Fruit fly (Drosophila melanogaster) whole organism, wandering third instar larva: ENCODE results near the gene CG34282.
A peak's percentile ranks its signal among the peaks of the same experiment; 100 is the strongest.

Experiments used
- CG32264 ChIP-seq: fragments of 200-800 bp; sonication (Bioruptor generic); optimal IDR thresholded peaks from 2 replicates; lab custom pipeline; 2016; ENCODE audit warnings: missing biosample characterization, missing genetic modification characterization
- CG9705 ChIP-seq: fragments of 200-800 bp; sonication (Bioruptor generic); optimal IDR thresholded peaks from 2 replicates; lab custom pipeline; 2018; ENCODE audit warnings: missing biosample characterization, mild to moderate bottlenecking, missing genetic modification characterization
- CrebA ChIP-seq: fragments of 200-800 bp; sonication (Bioruptor generic); optimal IDR thresholded peaks from 2 replicates; lab custom pipeline; 2016; ENCODE audit warnings: missing biosample characterization, mild to moderate bottlenecking, missing genetic modification characterization, borderline replicate concordance
- Dif ChIP-seq: fragments of 200-275, 200-300 bp; sonication (Bioruptor generic); optimal IDR thresholded peaks from 2 replicates; lab custom pipeline; 2018; ENCODE audit warnings: missing biosample characterization, missing genetic modification characterization; ENCODE audit not compliant: partially characterized antibody
- GATAd ChIP-seq: sonication (Bioruptor generic); optimal IDR thresholded peaks from 2 replicates; lab custom pipeline; 2016; ENCODE audit warnings: missing biosample characterization, missing genetic modification characterization
- HLH106 ChIP-seq: fragments of 200-800 bp; optimal IDR thresholded peaks from 3 replicates; lab custom pipeline; 2019; ENCODE audit warnings: missing biosample characterization, mild to moderate bottlenecking, missing genetic modification characterization, moderate library complexity
- Hnf4 ChIP-seq: fragments of 200-800 bp; sonication (Bioruptor generic); optimal IDR thresholded peaks from 2 replicates; lab custom pipeline; 2016; ENCODE audit warnings: missing biosample characterization, mild to moderate bottlenecking, missing genetic modification characterization
- Hr78 ChIP-seq: fragments of >200 bp; optimal IDR thresholded peaks from 2 replicates; lab custom pipeline; 2017; ENCODE audit warnings: missing biosample characterization, missing genetic modification characterization
- Hr83 ChIP-seq: fragments of 200-300 bp; sonication (Bioruptor generic); optimal IDR thresholded peaks from 2 replicates; lab custom pipeline; 2016; ENCODE audit warnings: missing biosample characterization, mild to moderate bottlenecking, missing genetic modification characterization, moderate library complexity; ENCODE audit not compliant: poor library complexity, severe bottlenecking
- Jra ChIP-seq: sonication (Bioruptor generic); optimal IDR thresholded peaks from 2 replicates; lab custom pipeline; 2016; ENCODE audit warnings: missing biosample characterization, missing genetic modification characterization
- Mio ChIP-seq: sonication (Bioruptor generic); optimal IDR thresholded peaks from 2 replicates; lab custom pipeline; 2016; ENCODE audit warnings: missing biosample characterization, missing genetic modification characterization
- Myc ChIP-seq: fragments of >200 bp; optimal IDR thresholded peaks from 2 replicates; lab custom pipeline; 2017
- N ChIP-seq: fragments of >200 bp; optimal IDR thresholded peaks from 2 replicates; lab custom pipeline; 2018; ENCODE audit warnings: missing biosample characterization, missing external identifiers, missing genetic modification characterization
- OdsH ChIP-seq: fragments of 200-800 bp; sonication (Bioruptor generic); optimal IDR thresholded peaks from 2 replicates; lab custom pipeline; 2016; ENCODE audit warnings: missing biosample characterization, mild to moderate bottlenecking, missing genetic modification characterization
- Rel ChIP-seq, 2 experiments: fragments of 200-800 bp; sonication (Bioruptor generic) in 1 of 2; optimal IDR thresholded peaks; 2 replicates in 1 of 2; 3 replicates in 1 of 2; lab custom pipeline; 2016 to 2019; ENCODE audit warnings: mild to moderate bottlenecking in 2 of 2, missing biosample characterization in 2 of 2, missing genetic modification characterization in 2 of 2, moderate library complexity in 1 of 2
- Sp1 ChIP-seq: fragments of 200-800 bp; sonication (Bioruptor generic); optimal IDR thresholded peaks from 3 replicates; lab custom pipeline; 2019; ENCODE audit warnings: missing biosample characterization, mild to moderate bottlenecking, missing genetic modification characterization, moderate library complexity
- Vsx2 ChIP-seq: fragments of 200-300, 225-300 bp; sonication (Bioruptor generic); optimal IDR thresholded peaks from 2 replicates; lab custom pipeline; 2018; ENCODE audit warnings: missing biosample characterization, missing genetic modification characterization; ENCODE audit not compliant: partially characterized antibody
- brk ChIP-seq: fragments of 200-800 bp; sonication (Bioruptor generic); optimal IDR thresholded peaks from 2 replicates; lab custom pipeline; 2016; ENCODE audit warnings: missing biosample characterization, mild to moderate bottlenecking, missing genetic modification characterization
- dl ChIP-seq, 2 experiments: fragments of 175-275, 200-275 bp in 1 of 2; fragments of 200-275 bp in 1 of 2; sonication (Bioruptor generic); optimal IDR thresholded peaks; lab custom pipeline; 2018; ENCODE audit warnings: mild to moderate bottlenecking in 2 of 2, missing biosample characterization in 2 of 2, missing genetic modification characterization in 2 of 2, moderate library complexity in 2 of 2; ENCODE audit not compliant: partially characterized antibody in 2 of 2, insufficient read depth in 1 of 2
- dsf ChIP-seq: sonication (Bioruptor generic); optimal IDR thresholded peaks from 2 replicates; lab custom pipeline; 2016; ENCODE audit warnings: missing biosample characterization, missing genetic modification characterization, borderline replicate concordance
- ey ChIP-seq: fragments of 200-800 bp; sonication (Bioruptor generic); optimal IDR thresholded peaks from 2 replicates; lab custom pipeline; 2016; ENCODE audit warnings: missing biosample characterization, missing genetic modification characterization
- foxo ChIP-seq, 2 experiments: fragments of 200-800 bp; sonication (Bioruptor generic); optimal IDR thresholded peaks; 2 replicates in 1 of 2; 3 replicates in 1 of 2; lab custom pipeline; 2016 to 2017; ENCODE audit warnings: missing biosample characterization in 2 of 2, missing genetic modification characterization in 2 of 2
- fru ChIP-seq: fragments of 200-800 bp; sonication (Bioruptor generic); optimal IDR thresholded peaks from 3 replicates; lab custom pipeline; 2016; ENCODE audit warnings: missing biosample characterization, mild to moderate bottlenecking, missing genetic modification characterization
- jim ChIP-seq: fragments of 175-275, 200-325 bp; sonication (Bioruptor generic); optimal IDR thresholded peaks from 2 replicates; lab custom pipeline; 2016; ENCODE audit warnings: missing biosample characterization, mild to moderate bottlenecking, missing genetic modification characterization
- lola ChIP-seq: fragments of >200 bp; optimal IDR thresholded peaks from 2 replicates; lab custom pipeline; 2017; ENCODE audit warnings: missing biosample characterization, missing genetic modification characterization
- pan ChIP-seq: fragments of >200 bp; optimal IDR thresholded peaks from 2 replicates; lab custom pipeline; 2017
- psq ChIP-seq: fragments of 200-800 bp; sonication (Bioruptor generic); optimal IDR thresholded peaks from 3 replicates; lab custom pipeline; 2017; ENCODE audit warnings: missing biosample characterization, mild to moderate bottlenecking, missing genetic modification characterization, moderate library complexity
- sage ChIP-seq: fragments of 200-800 bp; sonication (Bioruptor generic); optimal IDR thresholded peaks from 2 replicates; lab custom pipeline; 2016; ENCODE audit warnings: missing biosample characterization, mild to moderate bottlenecking, missing genetic modification characterization
- sv ChIP-seq: fragments of 200-800 bp; sonication (Bioruptor generic); optimal IDR thresholded peaks from 3 replicates; lab custom pipeline; 2016; ENCODE audit warnings: missing biosample characterization, missing genetic modification characterization
- usp ChIP-seq: fragments of >200 bp; optimal IDR thresholded peaks from 2 replicates; lab custom pipeline; 2017; ENCODE audit warnings: missing biosample characterization, missing genetic modification characterization
- woc ChIP-seq: sonication (Bioruptor generic); optimal IDR thresholded peaks from 2 replicates; lab custom pipeline; 2016; ENCODE audit warnings: missing biosample characterization, mild to moderate bottlenecking, missing genetic modification characterization

Gene CG34282

DNA sequence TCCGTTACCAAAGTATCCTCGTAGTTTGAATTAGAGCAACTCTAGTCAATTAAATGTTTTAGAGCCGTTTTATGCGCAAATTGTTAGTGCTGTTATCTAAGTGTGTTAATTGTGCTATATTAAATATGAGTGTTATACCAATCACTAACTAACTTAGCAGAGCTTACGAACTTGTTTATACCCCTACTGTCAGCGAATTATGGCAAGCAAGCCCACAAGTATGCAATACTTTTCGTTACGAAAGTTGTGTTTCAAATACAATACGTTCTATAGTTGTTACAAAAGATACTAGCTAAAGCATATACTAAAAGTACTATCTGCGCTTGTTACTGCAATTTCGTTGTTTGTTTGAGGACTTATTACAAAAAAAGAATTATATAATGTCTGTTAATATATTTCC is 36.2 kb downstream of the CG34282 start:
- TF ChIP-seq HLH106 (tag; lab: Kevin White, UChicago), result no peak
- no peak for TF ChIP-seq Vsx2 (GFP tag; lab: Kevin White, UChicago)
- TF ChIP-seq Myc (lab: Kevin White, UChicago), result peak; percentile 16
- TF ChIP-seq, all 38 proteins: peak for 1

DNA sequence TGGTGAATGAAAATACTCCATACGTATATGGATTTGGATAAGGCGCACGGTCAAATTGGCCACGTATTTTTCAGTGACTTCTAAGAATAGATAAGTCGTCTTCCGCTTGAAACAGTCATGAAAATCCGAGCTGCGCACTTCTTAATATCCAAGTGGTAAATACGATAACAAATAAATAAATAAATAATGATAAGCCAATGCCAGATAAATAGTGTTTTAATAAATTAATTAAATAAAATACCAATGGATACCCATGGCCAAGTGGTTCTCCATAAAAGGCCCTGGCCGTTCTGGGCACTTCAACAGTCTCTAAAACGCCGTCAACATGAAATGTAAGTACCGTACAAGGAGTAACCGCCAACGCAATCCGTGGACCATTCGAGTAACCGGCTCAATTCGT is 37.3 kb downstream of the CG34282 start, which contains the start of gene CG14302:
Gene CG14302 (plus strand): TSS at position 301 of the 400 bp plus-strand sequence.
- no peak for TF ChIP-seq CG32264

DNA sequence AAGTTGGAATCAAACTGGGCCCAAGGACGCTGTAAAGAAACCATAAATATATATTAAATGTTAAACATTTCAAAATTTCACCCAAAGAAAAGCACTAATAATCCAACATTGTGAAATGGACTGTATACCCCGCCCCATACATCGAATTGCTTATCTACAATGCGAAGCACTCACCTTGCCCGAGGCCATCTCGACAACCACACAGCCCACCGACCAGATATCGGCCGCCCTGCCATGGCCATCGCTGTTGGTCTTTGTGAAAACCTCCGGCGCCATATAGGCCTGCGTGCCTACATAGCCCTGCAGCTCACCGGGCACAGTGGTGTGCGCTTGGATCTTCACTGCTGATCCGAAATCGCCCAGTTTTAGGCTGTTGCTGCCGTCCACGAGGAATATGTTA is 38.5 kb downstream of the CG34282 start:
- TF ChIP-seq GATAd (GFP tag; lab: Kevin White, UChicago) (no peak), OdsH (GFP tag; lab: Kevin White, UChicago) (no peak), foxo (GFP tag; optimal IDR thresholded peaks at IDR 0.05; lab: Kevin White, UChicago) (no peak), pan (lab: Kevin White, UChicago) (no peak), psq (GFP tag; lab: Kevin White, UChicago) (no peak), usp (GFP tag; lab: Kevin White, UChicago) (no peak), sv (GFP tag; lab: Kevin White, UChicago) (no peak), dl (GFP tag; optimal IDR thresholded peaks at IDR 0.05; lab: Kevin White, UChicago; ENCODE audit: insufficient read depth in 1 of 2, partially characterized antibody in 2 of 2) (no peak), CG9705 (GFP tag; lab: Kevin White, UChicago) (no peak), sage (GFP tag; lab: Kevin White, UChicago) (no peak), CrebA (GFP tag; lab: Kevin White, UChicago) (no peak), dsf (GFP tag; lab: Kevin White, UChicago) (no peak), fru (GFP tag; lab: Kevin White, UChicago) (no peak), Hr78 (GFP tag; lab: Kevin White, UChicago) (no peak), woc (GFP tag; lab: Kevin White, UChicago) (no peak), Myc (lab: Kevin White, UChicago) (no peak), ey (no peak), Hr83 (GFP tag; lab: Kevin White, UChicago) (no peak), lola (no peak), brk (no peak)

DNA sequence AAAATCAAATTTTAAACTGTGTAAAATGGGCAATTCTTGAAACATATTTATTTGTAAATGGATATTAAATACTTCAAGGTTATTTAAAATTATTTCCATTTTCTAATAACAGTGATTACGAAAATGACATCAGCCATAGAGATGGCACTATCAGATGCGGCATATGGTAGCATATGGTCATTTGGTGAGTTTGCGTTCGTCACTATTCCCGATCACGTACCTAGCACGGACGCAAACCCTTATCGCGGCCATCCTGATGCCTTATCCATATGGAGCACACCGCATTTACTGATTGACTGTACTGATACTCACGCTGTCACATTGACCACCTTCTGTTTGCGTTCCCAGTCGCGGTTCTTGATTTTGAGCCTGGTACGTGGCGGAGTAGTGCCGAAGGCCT is 43.0 kb downstream of the CG34282 start:
- TF ChIP-seq Hnf4, result no peak
- no peak for TF ChIP-seq CG9705 (GFP tag; lab: Kevin White, UChicago)

dm6 chr3R:18738705-18739434 is 43.8 kb downstream of the CG34282 start:
- TF ChIP-seq OdsH (GFP tag; lab: Kevin White, UChicago), result peak; percentile 53
- TF ChIP-seq foxo (GFP tag; optimal IDR thresholded peaks at IDR 0.05; lab: Kevin White, UChicago), result peak in 1 of 2 experiments; percentile 51
- TF ChIP-seq jim, result no peak
- no peak for TF ChIP-seq Rel (GFP tag; optimal IDR thresholded peaks at IDR 0.05; lab: Kevin White, UChicago)
- no peak for TF ChIP-seq Rel (tag; optimal IDR thresholded peaks at IDR 0.05; lab: Kevin White, UChicago)
- peak; percentile 14 for TF ChIP-seq woc (GFP tag; lab: Kevin White, UChicago)
- TF ChIP-seq fru (GFP tag; lab: Kevin White, UChicago), result peak; percentile 50
- TF ChIP-seq Hr83 (GFP tag; lab: Kevin White, UChicago), result peak; percentile 30
- TF ChIP-seq ey, result peak; percentile 2
- TF ChIP-seq psq (GFP tag; lab: Kevin White, UChicago), result peak; percentile 28
- TF ChIP-seq N (GFP tag; lab: Kevin White, UChicago), result no peak

DNA sequence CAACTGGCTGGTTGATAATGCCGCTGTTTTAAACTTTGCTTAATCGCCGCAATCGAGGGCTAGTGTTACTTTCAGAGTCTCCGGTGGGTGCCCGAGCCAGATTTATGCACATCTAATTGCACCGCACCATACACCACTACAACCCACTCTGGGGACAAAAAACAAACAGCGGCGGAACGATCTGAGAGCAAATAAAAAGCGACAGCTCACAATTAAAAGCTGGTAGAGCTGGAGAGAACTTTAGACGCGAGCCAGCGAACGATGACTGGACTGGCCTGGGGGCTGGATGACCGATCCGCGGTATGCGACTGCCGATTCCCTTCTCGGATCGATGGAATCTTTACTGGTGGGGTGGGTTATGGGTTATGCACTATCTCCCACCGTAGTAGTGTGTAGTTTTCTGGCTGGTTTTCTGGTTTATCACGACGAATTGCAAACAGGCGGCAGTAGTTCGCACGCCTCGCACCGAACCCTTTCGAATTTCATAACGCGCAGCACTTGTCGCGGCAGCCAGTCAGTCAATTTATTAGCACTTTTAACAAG is 44.5 kb downstream of the CG34282 start:
- TF ChIP-seq Dif (GFP tag; lab: Kevin White, UChicago), result no peak
- peak in 1 of 2 experiments; percentile 3 for TF ChIP-seq foxo (GFP tag; optimal IDR thresholded peaks at IDR 0.05; lab: Kevin White, UChicago)
- no peak for TF ChIP-seq Jra
- no peak for TF ChIP-seq Hnf4
- TF ChIP-seq Sp1 (GFP tag; lab: Kevin White, UChicago), result peak; percentile 13
- TF ChIP-seq GATAd (GFP tag; lab: Kevin White, UChicago), result no peak
- TF ChIP-seq Mio, result no peak
- TF ChIP-seq, all 38 proteins: peak for 2
